Worm (Caenorhabditis elegans) whole organism, L2 larva: ENCODE measurements around the gene col-178.

Experiments
- ZK546.5 ChIP-seq: sonication (generic microtip); optimal IDR thresholded peaks from 2 replicates; lab custom pipeline; 2017; ENCODE audit warnings: missing biosample characterization, missing genetic modification characterization
- aly-2 ChIP-seq: fragments of 150-350 bp; optimal IDR thresholded peaks from 2 replicates; lab custom pipeline; 2014; ENCODE audit warnings: missing biosample characterization, missing genetic modification characterization
- ama-1 ChIP-seq: fragments of 150-350 bp; optimal IDR thresholded peaks from 2 replicates; lab custom pipeline; 2018; ENCODE audit warnings: inconsistent platforms
- elt-1 ChIP-seq: fragments of 150-350 bp; optimal IDR thresholded peaks from 2 replicates; lab custom pipeline; 2014; ENCODE audit warnings: missing biosample characterization, missing genetic modification characterization
- elt-3 ChIP-seq: sonication (generic microtip); optimal IDR thresholded peaks from 2 replicates; lab custom pipeline; 2017; ENCODE audit warnings: missing biosample characterization, missing genetic modification characterization
- lin-39 ChIP-seq: fragments of 150-350 bp; optimal IDR thresholded peaks from 2 replicates; lab custom pipeline; 2014; ENCODE audit warnings: missing biosample characterization, missing genetic modification reagents, missing genetic modification characterization
- nhr-11 ChIP-seq: fragments of 150-350 bp; optimal IDR thresholded peaks from 2 replicates; lab custom pipeline; 2014; ENCODE audit warnings: missing biosample characterization, missing genetic modification characterization
- unc-55 ChIP-seq: fragments of 150-350 bp; sonication (generic microtip); optimal IDR thresholded peaks from 3 replicates; lab custom pipeline; 2014; ENCODE audit warnings: missing biosample characterization, missing genetic modification reagents, missing genetic modification characterization

DNA sequence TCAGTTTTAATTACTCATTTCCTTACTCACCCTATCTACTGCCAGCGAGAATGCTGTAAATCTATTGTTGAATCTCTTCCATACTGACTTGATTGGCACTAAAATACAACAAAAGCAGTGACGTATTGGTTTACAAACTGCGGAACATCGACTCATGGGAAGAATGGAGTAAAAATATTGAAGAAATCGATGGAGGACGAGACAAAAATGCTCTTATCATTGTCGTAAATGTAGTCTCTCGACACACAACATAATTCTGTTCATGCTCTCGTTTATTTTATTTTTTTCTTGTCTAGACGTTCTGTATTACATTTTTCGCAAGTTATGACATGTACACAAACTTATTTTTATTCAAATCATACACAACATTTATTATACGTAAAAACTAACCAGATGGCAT, 4.5 kb downstream of the col-178 start, which contains the start of gene C34F6.11:
- TF ChIP-seq elt-1 (tag; lab: Kevin White, UChicago) (no peak), elt-3 (no peak), nhr-11 (tag; lab: Kevin White, UChicago) (no peak), ZK546.5 (tag; lab: Kevin White, UChicago) (no peak), ama-1 (lab: Kevin White, UChicago) (no peak), lin-39 (tag; lab: Kevin White, UChicago) (no peak), unc-55 (GFP tag; lab: Kevin White, UChicago) (no peak), aly-2 (tag; lab: Kevin White, UChicago) (no peak)
